Worm (Caenorhabditis elegans): ENCODE measurements around the gene cks-1.

DNA sequence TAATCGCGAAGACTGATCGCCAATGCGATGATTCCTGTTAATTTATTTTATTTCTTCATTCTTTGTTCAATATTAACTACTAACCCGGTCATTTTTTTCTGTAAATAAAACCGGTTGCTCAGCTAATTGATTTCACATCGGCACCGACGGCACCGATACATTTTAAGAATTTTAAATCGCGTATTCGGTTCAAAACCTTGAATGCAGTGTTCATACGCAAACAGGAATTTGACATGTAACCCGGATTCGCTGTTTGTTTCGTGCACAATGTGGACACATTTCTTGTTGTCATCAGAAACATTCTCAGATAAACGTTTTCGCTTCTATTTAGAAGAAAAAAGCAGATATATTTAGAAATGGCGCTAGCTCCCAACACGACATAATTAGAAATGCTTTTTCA is 13.8 kb upstream of the cks-1 start:
- TF ChIP-seq skn-1 (tag; optimal IDR thresholded peaks at IDR 0.05) (no peak), fos-1 (tag; optimal IDR thresholded peaks at IDR 0.05) (no peak), ztf-11 (tag; optimal IDR thresholded peaks at IDR 0.05) (no peak), nhr-12 (tag; optimal IDR thresholded peaks at IDR 0.05) (no peak), jun-1 (tag; optimal IDR thresholded peaks at IDR 0.05) (no peak), elt-3 (tag; optimal IDR thresholded peaks at IDR 0.05) (no peak), nhr-76 (tag; optimal IDR thresholded peaks at IDR 0.05) (no peak), snpc-4 (tag; optimal IDR thresholded peaks at IDR 0.05) (no peak)

All from whole organism, L3 larva.